Worm (Caenorhabditis elegans): Measurements from ENCODE around the gene unc-42.

ce11 chrV:9796562-9796961 is 27.4 kb upstream of the unc-42 start, which contains the start of gene F46B6.9:
- TF ChIP-seq unc-3 (GFP tag; conservative IDR thresholded peaks at IDR 0.05) (no peak), unc-3 (tag; optimal IDR thresholded peaks at IDR 0.05) (no peak), tbx-7 (tag; optimal IDR thresholded peaks at IDR 0.05) (no peak), sox-2 (GFP tag; IDR thresholded peaks at IDR 0.05) (no peak), ttx-3 (tag; optimal IDR thresholded peaks at IDR 0.05) (no peak), tbx-2 (tag; optimal IDR thresholded peaks at IDR 0.05) (no peak)
